Fruit fly (Drosophila melanogaster) whole organism, embryonic: Measurements from ENCODE around the gene CG3795.

Source experiments
- BtbVII ChIP-seq: fragments of 200-800 bp; sonication (Bioruptor generic); optimal IDR thresholded peaks from 3 replicates; lab custom pipeline; 2017; ENCODE audit warnings: missing biosample characterization, mild to moderate bottlenecking, missing genetic modification characterization
- CG10267 ChIP-seq: fragments of 200-800 bp; sonication (Bioruptor generic); optimal IDR thresholded peaks from 2 replicates; lab custom pipeline; 2018; ENCODE audit warnings: missing biosample characterization, mild to moderate bottlenecking, missing genetic modification characterization, moderate library complexity
- CG10565 ChIP-seq: fragments of 200-800 bp; sonication (Bioruptor generic); optimal IDR thresholded peaks from 3 replicates; lab custom pipeline; 2016; ENCODE audit warnings: missing biosample characterization, mild to moderate bottlenecking, missing genetic modification characterization
- CG14014 ChIP-seq: fragments of 200-800 bp; sonication (Bioruptor generic); IDR thresholded peaks from 2 replicates; pipeline ENCODE4 v1.3.6; 2022; ENCODE audit warnings: missing biosample characterization, missing genetic modification characterization
- CG15479 ChIP-seq: fragments of 200-800 bp; sonication (Bioruptor generic); optimal IDR thresholded peaks from 3 replicates; lab custom pipeline; 2019; ENCODE audit warnings: missing biosample characterization, mild to moderate bottlenecking, missing genetic modification characterization, moderate library complexity
- CG17568 ChIP-seq: fragments of 200-800 bp; sonication (Bioruptor generic); optimal IDR thresholded peaks from 2 replicates; lab custom pipeline; 2018; ENCODE audit warnings: missing biosample characterization, mild to moderate bottlenecking, missing genetic modification characterization, moderate library complexity
- CG30431 ChIP-seq: fragments of 200-800 bp; sonication (Bioruptor generic); optimal IDR thresholded peaks from 2 replicates; lab custom pipeline; 2017; ENCODE audit warnings: missing biosample characterization, missing genetic modification characterization
- CG31365 ChIP-seq: fragments of 200-800 bp; sonication (Bioruptor generic); optimal IDR thresholded peaks from 2 replicates; lab custom pipeline; 2018; ENCODE audit warnings: missing biosample characterization, mild to moderate bottlenecking, missing genetic modification characterization
- CG3726 ChIP-seq: fragments of 200-800 bp; sonication (Bioruptor generic); IDR thresholded peaks from 3 replicates; pipeline ENCODE4, ENCODE4 v1.3.6; 2022; ENCODE audit warnings: missing biosample characterization, missing genetic modification characterization
- CG6791 ChIP-seq: fragments of 200-800 bp; sonication (Bioruptor generic); IDR thresholded peaks from 3 replicates; pipeline ENCODE4 v1.3.6; 2022; ENCODE audit warnings: missing biosample characterization, missing genetic modification characterization; ENCODE audit not compliant: partially characterized antibody
- CG7839 ChIP-seq: fragments of 200-800 bp; sonication (Bioruptor generic); optimal IDR thresholded peaks from 3 replicates; lab custom pipeline; 2018; ENCODE audit warnings: missing biosample characterization, mild to moderate bottlenecking, missing genetic modification characterization, moderate library complexity
- CG7987 ChIP-seq: fragments of 200-800 bp; sonication (Bioruptor generic); optimal IDR thresholded peaks from 2 replicates; lab custom pipeline; 2018; ENCODE audit warnings: missing biosample characterization, mild to moderate bottlenecking, missing genetic modification characterization, moderate library complexity
- CG8944 ChIP-seq: fragments of 200-800 bp; sonication (Bioruptor generic); optimal IDR thresholded peaks from 3 replicates; lab custom pipeline; 2016; ENCODE audit warnings: missing biosample characterization, missing genetic modification characterization
- CG9876 ChIP-seq: fragments of 200-800 bp; sonication (Bioruptor generic); optimal IDR thresholded peaks from 2 replicates; lab custom pipeline; 2016; ENCODE audit warnings: missing biosample characterization, missing genetic modification characterization
- CTCF ChIP-seq: fragments of 200-800 bp; sonication (Bioruptor generic); optimal IDR thresholded peaks from 2 replicates; lab custom pipeline; 2017; ENCODE audit warnings: missing biosample characterization, mild to moderate bottlenecking, missing genetic modification characterization, moderate library complexity
- D ChIP-seq, 2 experiments: fragments of 200-800 bp in 1 of 2; fragments of >200 bp in 1 of 2; sonication (Bioruptor generic) in 1 of 2; optimal IDR thresholded peaks; 2 replicates in 1 of 2; 3 replicates in 1 of 2; lab custom pipeline; 2017; ENCODE audit warnings: mild to moderate bottlenecking in 1 of 2, missing biosample characterization in 1 of 2, missing genetic modification characterization in 1 of 2, missing genetic modification reagents in 1 of 2
- Dek ChIP-seq: fragments of 200-800 bp; sonication (Bioruptor generic); optimal IDR thresholded peaks from 3 replicates; lab custom pipeline; 2019; ENCODE audit warnings: missing biosample characterization, mild to moderate bottlenecking, missing genetic modification characterization, moderate library complexity
- Eip74EF ChIP-seq, 2 experiments: fragments of 200-800 bp in 1 of 2; fragments of >200 bp in 1 of 2; sonication (Bioruptor generic) in 1 of 2; optimal IDR thresholded peaks; 2 replicates each; lab custom pipeline; 2017 to 2019; ENCODE audit warnings: missing biosample characterization in 2 of 2, missing genetic modification characterization in 2 of 2, mild to moderate bottlenecking in 1 of 2, moderate library complexity in 1 of 2
- Hmx ChIP-seq: fragments of 200-800 bp; sonication (Bioruptor generic); optimal IDR thresholded peaks from 2 replicates; lab custom pipeline; 2016; ENCODE audit warnings: missing biosample characterization, missing genetic modification characterization
- MTF-1 ChIP-seq: fragments of 200-800 bp; sonication (Bioruptor generic); optimal IDR thresholded peaks from 2 replicates; lab custom pipeline; 2018; ENCODE audit warnings: missing biosample characterization, mild to moderate bottlenecking, missing genetic modification characterization, borderline replicate concordance
- Mrtf ChIP-seq: fragments of 200-800 bp; sonication (Bioruptor generic); IDR thresholded peaks from 3 replicates; pipeline ENCODE4 v1.3.6; 2022; ENCODE audit warnings: missing biosample characterization, missing genetic modification characterization
- NC2β ChIP-seq: fragments of 200-800 bp; sonication (Bioruptor generic); optimal IDR thresholded peaks from 2 replicates; lab custom pipeline; 2016; ENCODE audit warnings: missing biosample characterization, missing genetic modification characterization
- NFAT ChIP-seq: fragments of 200-800 bp; sonication (Bioruptor generic); IDR thresholded peaks from 2 replicates; pipeline ENCODE4 v1.3.6; 2022; ENCODE audit warnings: missing biosample characterization, missing genetic modification characterization
- Oaz ChIP-seq: fragments of 200-800 bp; sonication (Bioruptor generic); IDR thresholded peaks from 2 replicates; pipeline ENCODE4 v1.3.6; 2022; ENCODE audit warnings: missing biosample characterization, missing genetic modification characterization
- crp ChIP-seq, 2 experiments: fragments of 200-800 bp; sonication (Bioruptor generic); optimal IDR thresholded peaks; 2 replicates in 1 of 2; 3 replicates in 1 of 2; lab custom pipeline; 2017; ENCODE audit warnings: missing biosample characterization in 2 of 2, missing genetic modification characterization in 2 of 2, mild to moderate bottlenecking in 1 of 2, moderate library complexity in 1 of 2
- emc ChIP-seq: fragments of 200-800 bp; sonication (Bioruptor generic); optimal IDR thresholded peaks from 2 replicates; lab custom pipeline; 2016; ENCODE audit warnings: missing biosample characterization, missing genetic modification characterization
- gt ChIP-seq: fragments of 200-800 bp; sonication (Bioruptor generic); IDR thresholded peaks from 2 replicates; pipeline ENCODE4 v1.3.6; 2022; ENCODE audit warnings: missing biosample characterization, missing genetic modification characterization
- ham ChIP-seq: fragments of 200-800 bp; sonication (Bioruptor generic); IDR thresholded peaks from 2 replicates; pipeline ENCODE4 v1.3.6; 2022; ENCODE audit warnings: missing biosample characterization, missing genetic modification characterization
- hth ChIP-seq: fragments of >200 bp; optimal IDR thresholded peaks from 2 replicates; lab custom pipeline; 2017; ENCODE audit warnings: inconsistent platforms
- jigr1 ChIP-seq: fragments of 200-800 bp; sonication (Bioruptor generic); IDR thresholded peaks from 3 replicates; pipeline ENCODE4 v1.3.6; 2022; ENCODE audit warnings: missing biosample characterization, missing genetic modification characterization
- kay ChIP-seq: fragments of 200-800 bp; sonication (Bioruptor generic); optimal IDR thresholded peaks from 2 replicates; lab custom pipeline; 2016; ENCODE audit warnings: missing biosample characterization, missing genetic modification characterization
- lab ChIP-seq: fragments of 200-800 bp; sonication (Bioruptor generic); optimal IDR thresholded peaks from 3 replicates; lab custom pipeline; 2017; ENCODE audit warnings: missing biosample characterization, missing genetic modification characterization, mild to moderate bottlenecking, moderate library complexity, missing genetic modification reagents
- lmd ChIP-seq: fragments of 200-800 bp; sonication (Bioruptor generic); IDR thresholded peaks from 2 replicates; pipeline ENCODE4 v1.3.6; 2022; ENCODE audit warnings: missing biosample characterization, missing genetic modification characterization
- nerfin-1 ChIP-seq: fragments of 200-800 bp; sonication (Bioruptor generic); optimal IDR thresholded peaks from 3 replicates; lab custom pipeline; 2019; ENCODE audit warnings: missing biosample characterization, mild to moderate bottlenecking, missing genetic modification characterization, moderate library complexity
- pho ChIP-seq: fragments of 200-800 bp; sonication (Bioruptor generic); optimal IDR thresholded peaks from 2 replicates; lab custom pipeline; 2016; ENCODE audit warnings: missing biosample characterization, missing genetic modification characterization
- prd ChIP-seq, 3 experiments: fragments of >200 bp in 2 of 3; fragments of 200-800 bp in 1 of 3; sonication (Bioruptor generic) in 1 of 3; optimal IDR thresholded peaks in 2 of 3; IDR thresholded peaks in 1 of 3; 2 replicates in 2 of 3; 3 replicates in 1 of 3; pipeline versions ENCODE4 v1.3.6 to Lab custom; 2017 to 2022; ENCODE audit warnings: missing biosample characterization in 1 of 3, missing genetic modification characterization in 1 of 3
- ro ChIP-seq: fragments of 200-800 bp; sonication (Bioruptor generic); IDR thresholded peaks from 2 replicates; pipeline ENCODE4 v1.3.6; 2022; ENCODE audit warnings: missing biosample characterization, missing genetic modification characterization
- salm ChIP-seq: fragments of 200-800 bp; sonication (Bioruptor generic); optimal IDR thresholded peaks from 2 replicates; lab custom pipeline; 2018; ENCODE audit warnings: missing biosample characterization, mild to moderate bottlenecking, missing genetic modification characterization
- shn ChIP-seq: fragments of 200-800 bp; sonication (Bioruptor generic); optimal IDR thresholded peaks from 3 replicates; lab custom pipeline; 2016; ENCODE audit warnings: missing biosample characterization, missing genetic modification characterization
- sr ChIP-seq: fragments of 200-800 bp; sonication (Bioruptor generic); IDR thresholded peaks from 3 replicates; pipeline ENCODE4 v1.3.6; 2022; ENCODE audit warnings: missing biosample characterization, missing genetic modification characterization
- ssp ChIP-seq: fragments of 200-800 bp; sonication (Bioruptor generic); IDR thresholded peaks from 2 replicates; pipeline ENCODE4 v1.3.6; 2022; ENCODE audit warnings: missing biosample characterization, missing genetic modification characterization
- stwl ChIP-seq: fragments of 200-800 bp; sonication (Bioruptor generic); optimal IDR thresholded peaks from 3 replicates; lab custom pipeline; 2018; ENCODE audit warnings: missing biosample characterization, mild to moderate bottlenecking, missing genetic modification characterization, moderate library complexity
- tin ChIP-seq: fragments of 200-800 bp; sonication (Bioruptor generic); optimal IDR thresholded peaks from 3 replicates; lab custom pipeline; 2016; ENCODE audit warnings: missing biosample characterization, missing genetic modification characterization
- trem ChIP-seq: fragments of 200-800 bp; optimal IDR thresholded peaks from 3 replicates; lab custom pipeline; 2019; ENCODE audit warnings: missing biosample characterization, mild to moderate bottlenecking, missing genetic modification characterization, moderate library complexity
- tup ChIP-seq: fragments of 200-800 bp; sonication (Bioruptor generic); optimal IDR thresholded peaks from 2 replicates; lab custom pipeline; 2016; ENCODE audit warnings: missing biosample characterization, mild to moderate bottlenecking, missing genetic modification characterization, moderate library complexity
- twi ChIP-seq: fragments of 200-800 bp; optimal IDR thresholded peaks from 2 replicates; lab custom pipeline; 2019; ENCODE audit warnings: missing biosample characterization, mild to moderate bottlenecking, missing genetic modification characterization, moderate library complexity
- wdn ChIP-seq: fragments of 200-800 bp; sonication (Bioruptor generic); IDR thresholded peaks from 2 replicates; pipeline ENCODE4 v1.3.6; 2022; ENCODE audit warnings: missing biosample characterization, missing genetic modification characterization
- wek ChIP-seq: fragments of 200-800 bp; sonication (Bioruptor generic); optimal IDR thresholded peaks from 3 replicates; lab custom pipeline; 2018; ENCODE audit warnings: missing biosample characterization, mild to moderate bottlenecking, missing genetic modification characterization, moderate library complexity
- zfh2 ChIP-seq: fragments of 200-800 bp; sonication (Bioruptor generic); optimal IDR thresholded peaks from 2 replicates; lab custom pipeline; 2016; ENCODE audit warnings: missing biosample characterization, missing genetic modification characterization

CG3795 gene

DNA sequence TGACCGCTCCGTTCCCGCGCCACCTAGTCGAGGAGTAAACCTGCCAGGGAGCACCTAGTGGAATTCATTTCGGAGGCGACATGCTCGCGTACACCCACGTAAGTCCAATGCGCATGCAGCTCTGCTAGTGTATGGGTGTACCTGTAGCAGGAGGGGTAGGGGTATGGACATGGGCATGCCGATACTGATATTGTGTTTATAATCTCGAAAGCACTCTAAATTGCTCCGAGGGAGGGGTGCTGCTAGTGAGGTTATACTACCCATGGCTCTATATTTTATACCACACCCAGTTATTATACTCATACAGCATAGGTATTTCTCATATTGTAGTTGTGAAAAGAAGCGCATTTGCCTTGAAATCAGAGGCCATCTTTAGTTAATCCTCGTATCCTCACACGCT lies 40.1 kb downstream of the CG3795 start (continued):
- TF ChIP-seq stwl (tag; lab: Kevin White, UChicago) (no peak), prd (optimal IDR thresholded peaks at IDR 0.05; lab: Kevin White, UChicago) (no peak), prd (GFP tag; IDR thresholded peaks at IDR 0.05; lab: Robert Waterston, UW) (no peak), BtbVII (no peak), Dek (tag; lab: Kevin White, UChicago) (no peak), nerfin-1 (tag; lab: Kevin White, UChicago) (peak; percentile 38), Eip74EF (GFP tag; optimal IDR thresholded peaks at IDR 0.05; lab: Kevin White, UChicago) (no peak), crp (GFP tag; optimal IDR thresholded peaks at IDR 0.05; lab: Kevin White, UChicago) (no peak), Oaz (GFP tag; lab: Robert Waterston, UW) (no peak)

DNA sequence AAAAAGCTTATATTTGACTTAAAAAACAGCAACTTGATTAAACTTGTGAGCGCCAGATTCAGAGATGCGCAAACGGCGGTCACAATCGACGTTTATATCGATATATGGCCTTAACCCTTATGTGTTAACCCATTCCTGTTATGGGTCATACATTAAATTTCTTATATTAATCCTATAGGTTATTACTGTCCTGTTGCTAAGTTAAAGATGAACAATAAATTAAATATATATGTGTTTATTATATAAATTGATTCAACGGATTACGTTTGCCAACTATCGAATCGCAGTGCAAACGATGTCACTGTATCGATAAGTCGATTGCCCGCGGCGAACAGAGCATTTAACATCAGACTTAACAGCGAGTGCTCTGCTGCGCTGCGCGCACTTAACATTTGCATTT lies 40.8 kb downstream of the CG3795 start, which contains the start of the genes CG3740 and hfw:
Gene CG3740, minus strand, starts transcription at position 84 of the 400 bp plus-strand sequence.
Gene hfw, plus strand, starts transcription at position 357 of the 400 bp plus-strand sequence.
- TF ChIP-seq emc (GFP tag; lab: Kevin White, UChicago): no peak
- TF ChIP-seq hth (lab: Kevin White, UChicago): no peak
- no peak for TF ChIP-seq MTF-1 (GFP tag; lab: Kevin White, UChicago)
- TF ChIP-seq pho (GFP tag; lab: Kevin White, UChicago): peak; percentile 23
- TF ChIP-seq twi (tag; lab: Kevin White, UChicago): peak; percentile 62
- TF ChIP-seq CTCF (GFP tag; lab: Kevin White, UChicago): no peak
- no peak for TF ChIP-seq sr (GFP tag; lab: Robert Waterston, UW)
- no peak for TF ChIP-seq D (optimal IDR thresholded peaks at IDR 0.05; lab: Kevin White, UChicago)
- TF ChIP-seq D (GFP tag; optimal IDR thresholded peaks at IDR 0.05; lab: Kevin White, UChicago): no peak
- no peak for TF ChIP-seq CG17568 (GFP tag; lab: Kevin White, UChicago)
- no peak for TF ChIP-seq CG7987
- TF ChIP-seq CG7839: no peak
- peak; percentile 58 for TF ChIP-seq wdn
- peak; percentile 66 for TF ChIP-seq CG10267 (tag; lab: Kevin White, UChicago)
- TF ChIP-seq CG3726 (GFP tag; lab: Robert Waterston, UW): no peak
- TF ChIP-seq shn (GFP tag; lab: Kevin White, UChicago): no peak
- TF ChIP-seq CG8944: peak; percentile 20
- TF ChIP-seq kay (GFP tag; lab: Kevin White, UChicago): peak; percentile 34
- TF ChIP-seq tin (GFP tag; lab: Kevin White, UChicago): peak; percentile 66
- peak; percentile 4 for TF ChIP-seq salm (tag; lab: Kevin White, UChicago)
- TF ChIP-seq Mrtf (GFP tag; lab: Robert Waterston, UW): peak; percentile 51; the same call in 1 of the 3 replicates
- TF ChIP-seq trem: peak; percentile 74
- no peak for TF ChIP-seq Hmx (GFP tag; lab: Kevin White, UChicago)
- TF ChIP-seq tup (GFP tag; lab: Kevin White, UChicago): peak; percentile 23
- peak; percentile 71 for TF ChIP-seq lab
- no peak for TF ChIP-seq gt (GFP tag; lab: Robert Waterston, UW)
- TF ChIP-seq jigr1 (GFP tag; lab: Robert Waterston, UW): 0 out of 3 replicates have a peak, but pooled peaks have one; percentile 18
- no peak for TF ChIP-seq CG31365
- TF ChIP-seq CG10565 (GFP tag; lab: Kevin White, UChicago): no peak
- no peak for TF ChIP-seq NC2β (GFP tag; lab: Kevin White, UChicago)
- peak; percentile 66 for TF ChIP-seq NFAT
- TF ChIP-seq ro: 0 out of 2 replicates have a peak, but pooled peaks have one; percentile 22
- no peak for TF ChIP-seq wek (GFP tag; lab: Kevin White, UChicago)
- peak; percentile 83 for TF ChIP-seq CG6791 (GFP tag; lab: Robert Waterston, UW)
- peak; percentile 80 for TF ChIP-seq lmd (GFP tag; lab: Robert Waterston, UW)
- peak; percentile 60 for TF ChIP-seq CG14014 (GFP tag; lab: Robert Waterston, UW)
- TF ChIP-seq ssp (GFP tag; lab: Robert Waterston, UW): peak; percentile 74
- peak; percentile 39 for TF ChIP-seq zfh2
- no peak for TF ChIP-seq CG15479 (GFP tag; lab: Kevin White, UChicago)
- TF ChIP-seq CG30431 (GFP tag; lab: Kevin White, UChicago): peak; percentile 40
- no peak for TF ChIP-seq CG9876 (GFP tag; lab: Kevin White, UChicago)
- TF ChIP-seq ham (GFP tag; lab: Robert Waterston, UW): no peak
